Fruit fly (Drosophila melanogaster) whole organism, embryonic: ENCODE results near the gene CG14356.

Experiments used
- Opbp ChIP-seq: fragments of 200-800 bp; sonication (Bioruptor generic); IDR thresholded peaks from 3 replicates; pipeline ENCODE4 v1.3.6; 2022; ENCODE audit warnings: missing biosample characterization, missing genetic modification characterization; ENCODE audit not compliant: partially characterized antibody
- bbx ChIP-seq: fragments of 200-800 bp; sonication (Bioruptor generic); IDR thresholded peaks from 2 replicates; pipeline ENCODE4 v1.3.6; 2022; ENCODE audit warnings: missing biosample characterization, missing genetic modification characterization; ENCODE audit not compliant: partially characterized antibody

DNA sequence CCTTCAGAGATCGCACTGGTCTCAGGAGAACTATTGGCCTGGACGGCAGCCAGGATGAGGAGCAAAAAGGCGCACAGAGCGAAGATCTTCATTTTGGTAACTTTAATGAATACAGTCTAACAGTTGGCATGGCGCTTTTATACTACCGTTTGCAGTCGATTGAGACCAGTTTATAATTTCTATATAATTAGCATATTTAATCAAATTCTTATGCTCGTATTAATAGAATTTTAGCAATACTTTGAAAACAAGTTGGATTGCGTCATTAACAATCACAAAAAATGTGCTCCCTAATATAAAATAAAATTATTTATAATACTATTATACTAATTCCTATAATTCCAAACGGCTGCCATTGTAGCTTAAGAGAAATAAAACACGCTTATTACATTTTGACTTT lies 22.5 kb upstream of the CG14356 start, which contains the start of gene CG44215:
- TF ChIP-seq bbx (GFP tag; lab: Robert Waterston, UW), result no peak
- no peak for TF ChIP-seq Opbp (GFP tag; lab: Robert Waterston, UW)
